Fruit fly (Drosophila melanogaster) whole organism, pupa: ENCODE measurements around the gene Gsc.

Experiments
- CG13204 ChIP-seq: fragments of 200-800 bp; sonication (Bioruptor generic); optimal IDR thresholded peaks from 2 replicates; lab custom pipeline; 2018; ENCODE audit warnings: missing biosample characterization, mild to moderate bottlenecking, missing genetic modification characterization, moderate library complexity
- CG15710 ChIP-seq: fragments of 200-800 bp; sonication (Bioruptor generic); optimal IDR thresholded peaks from 2 replicates; lab custom pipeline; 2018; ENCODE audit warnings: missing biosample characterization, mild to moderate bottlenecking, missing genetic modification characterization, moderate library complexity
- CG17806 ChIP-seq: fragments of 200-800 bp; sonication (Bioruptor generic); optimal IDR thresholded peaks from 2 replicates; lab custom pipeline; 2018; ENCODE audit warnings: missing biosample characterization, mild to moderate bottlenecking, missing genetic modification characterization, moderate library complexity
- CG4496 ChIP-seq: fragments of 200-800 bp; sonication (Bioruptor generic); IDR thresholded peaks from 3 replicates; pipeline ENCODE4 v1.3.6; 2022; ENCODE audit warnings: missing biosample characterization, missing genetic modification characterization
- CG8159 ChIP-seq: fragments of 200-800 bp; sonication (Bioruptor generic); optimal IDR thresholded peaks from 3 replicates; lab custom pipeline; 2018; ENCODE audit warnings: missing biosample characterization, mild to moderate bottlenecking, missing genetic modification characterization, moderate library complexity
- D1 ChIP-seq: fragments of 200-800 bp; sonication (Bioruptor generic); optimal IDR thresholded peaks from 2 replicates; lab custom pipeline; 2018; ENCODE audit warnings: missing biosample characterization, mild to moderate bottlenecking, missing genetic modification characterization, moderate library complexity

dm6 chr2L:543799-544198 is 50.7 kb downstream of the Gsc start:
- TF ChIP-seq D1 (no peak), CG13204 (GFP tag; lab: Kevin White, UChicago) (no peak), CG15710 (no peak), CG8159 (tag; lab: Kevin White, UChicago) (no peak), CG4496 (GFP tag; lab: Robert Waterston, UW) (no peak), CG17806 (tag; lab: Kevin White, UChicago) (no peak)
